Comparison of ENCODE assay signal across 2 worm cellular contexts in the genomic region with DNA sequence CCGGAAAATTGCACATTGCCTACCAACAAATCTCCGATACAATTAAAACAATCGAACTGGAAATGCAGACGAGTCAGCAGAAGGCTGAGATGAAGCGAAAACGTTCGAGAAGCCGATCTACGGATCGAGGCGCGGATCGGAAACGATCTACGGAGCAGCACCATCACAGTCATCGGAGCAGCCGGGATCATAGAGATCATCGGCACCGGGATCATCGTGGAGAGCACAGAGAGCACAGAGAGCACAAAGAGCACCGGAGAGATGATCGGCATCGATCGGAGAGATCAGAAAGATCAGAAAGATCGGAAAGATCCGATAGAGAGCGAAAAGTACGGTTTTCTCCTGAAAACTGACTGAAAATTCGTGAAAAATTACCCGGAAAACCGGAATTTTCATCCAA.
TF ChIP-seq lines count a peak whose summit lies in the region.

No protein-coding gene starts in this region.

TF ChIP-seq in whole organism, L4 larva, 104 proteins besides CTCF, POLR2A, EP300 and RAD21:
- TF ChIP-seq dve-1 (tag; optimal IDR thresholded peaks at IDR 0.05; lab: Kevin White, UChicago; ENCODE audit: insufficient read depth) (no peak), set-16 (GFP tag; IDR thresholded peaks at IDR 0.05; lab: Robert Waterston, UW) (peak; percentile 65), unc-62 (GFP tag; optimal IDR thresholded peaks at IDR 0.05 in 1 of 2; lab: Kevin White, UChicago) (peak in 1 of 2 experiments; percentile 40), unc-62 (tag; optimal IDR thresholded peaks at IDR 0.05; lab: Kevin White, UChicago) (no peak)

TF ChIP-seq in whole organism, young adult, 124 proteins besides CTCF, POLR2A, EP300 and RAD21:
- TF ChIP-seq zfh-2 (GFP tag; conservative IDR thresholded peaks at IDR 0.05; lab: Robert Waterston, UW) (peak; percentile 71), madf-8 (GFP tag; conservative IDR thresholded peaks at IDR 0.05; lab: Robert Waterston, UW) (no peak)
